Worm (Caenorhabditis elegans) whole organism, early embryonic: Measurements from ENCODE around the gene T06C12.11.

Experiments used
- B0310.2 ChIP-seq: sonication (generic microtip); optimal IDR thresholded peaks from 2 replicates; lab custom pipeline; 2016; ENCODE audit warnings: mild to moderate bottlenecking, missing genetic modification characterization, missing compliant biosample characterization
- aly-1 ChIP-seq: sonication (generic microtip); optimal IDR thresholded peaks from 2 replicates; lab custom pipeline; 2016; ENCODE audit warnings: missing genetic modification characterization, missing compliant biosample characterization
- ama-1 ChIP-seq: fragments of 150-350 bp; optimal IDR thresholded peaks from 2 replicates; lab custom pipeline; 2014
- hmg-4 ChIP-seq: fragments of 200-800 bp; sonication (Bioruptor generic); optimal IDR thresholded peaks from 2 replicates; lab custom pipeline; 2018; ENCODE audit warnings: mild to moderate bottlenecking, missing genetic modification characterization, missing compliant biosample characterization
- hnd-1 ChIP-seq: sonication (generic microtip); optimal IDR thresholded peaks from 2 replicates; lab custom pipeline; 2016; ENCODE audit warnings: missing genetic modification characterization, missing compliant biosample characterization
- tbx-37 ChIP-seq: fragments of 200-800 bp; sonication (Bioruptor generic); conservative IDR thresholded peaks from 2 replicates; pipeline ENCODE4 v1.3.6; 2022; ENCODE audit warnings: missing genetic modification reagents, missing genetic modification characterization, missing compliant biosample characterization
- tra-4 ChIP-seq: sonication (generic microtip); optimal IDR thresholded peaks from 2 replicates; lab custom pipeline; 2017; ENCODE audit warnings: missing genetic modification characterization, missing compliant biosample characterization

DNA sequence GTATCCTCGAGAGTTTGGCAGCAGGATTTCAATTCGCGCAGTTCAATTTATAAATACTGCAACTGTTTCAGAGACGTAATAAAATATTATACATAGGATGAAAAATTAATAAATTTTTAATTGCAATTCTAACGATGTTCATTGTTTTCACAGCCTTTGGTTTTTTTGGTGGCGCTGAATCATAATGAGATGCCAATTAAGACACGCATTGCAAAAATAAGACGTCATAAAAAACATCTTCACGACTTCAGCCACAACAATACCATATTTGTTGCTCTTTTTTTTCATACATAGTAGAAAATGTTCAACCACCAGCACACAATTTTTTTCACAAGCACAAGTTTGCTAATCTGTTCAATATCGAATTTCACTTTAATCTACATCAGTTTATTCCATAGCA lies 20.5 kb upstream of the T06C12.11 start, which contains the start of gene str-56:
- no peak for TF ChIP-seq ama-1 (lab: Kevin White, UChicago)
- no peak for TF ChIP-seq aly-1 (tag; lab: Kevin White, UChicago)
- TF ChIP-seq tbx-37 (GFP tag; lab: Robert Waterston, UW), result no peak
- TF ChIP-seq tra-4 (tag; lab: Kevin White, UChicago), result no peak
- TF ChIP-seq hnd-1 (tag; lab: Kevin White, UChicago), result no peak
- TF ChIP-seq B0310.2, result no peak
- TF ChIP-seq hmg-4 (GFP tag; lab: Kevin White, UChicago), result no peak
